Worm (Caenorhabditis elegans) whole organism, L1 larva: Measurements from ENCODE around the gene nhr-164.
"Not testable (repeated sequence)": the region's sequence is repeated elsewhere in the genome, so short reads cannot be mapped to it uniquely, and the experiment has no call there.

Source experiments
- C04F5.9 ChIP-seq: sonication (generic microtip); optimal IDR thresholded peaks from 2 replicates; lab custom pipeline; 2016; ENCODE audit warnings: missing genetic modification characterization, missing compliant biosample characterization
- C34B4.2 ChIP-seq: sonication (generic microtip); optimal IDR thresholded peaks from 2 replicates; lab custom pipeline; 2017; ENCODE audit warnings: mild to moderate bottlenecking, missing genetic modification characterization, missing compliant biosample characterization
- aha-1 ChIP-seq: fragments of 150-350 bp; optimal IDR thresholded peaks from 2 replicates; lab custom pipeline; 2014; ENCODE audit warnings: missing biosample characterization, missing genetic modification characterization
- alr-1 ChIP-seq: fragments of 200-800 bp; sonication (Bioruptor generic); optimal IDR thresholded peaks from 2 replicates; lab custom pipeline; 2018; ENCODE audit warnings: borderline replicate concordance, mild to moderate bottlenecking, missing genetic modification characterization, missing compliant biosample characterization
- ceh-63 ChIP-seq: fragments of 200-800 bp; sonication (Bioruptor generic); optimal IDR thresholded peaks from 2 replicates; lab custom pipeline; 2018; ENCODE audit warnings: mild to moderate bottlenecking, missing genetic modification characterization, missing compliant biosample characterization
- efl-3 ChIP-seq: fragments of 200-800 bp; sonication (Bioruptor generic); optimal IDR thresholded peaks from 2 replicates; lab custom pipeline; 2018; ENCODE audit warnings: mild to moderate bottlenecking, missing genetic modification characterization, missing compliant biosample characterization
- elt-2 ChIP-seq: sonication (generic microtip); optimal IDR thresholded peaks from 2 replicates; lab custom pipeline; 2016; ENCODE audit warnings: missing genetic modification characterization, mild to moderate bottlenecking, inconsistent platforms, missing compliant biosample characterization, missing genetic modification reagents
- ets-5 ChIP-seq: fragments of 200-800 bp; sonication (Bioruptor generic); IDR thresholded peaks from 2 replicates; pipeline ENCODE4 v1.3.6; 2022; ENCODE audit warnings: missing genetic modification characterization, missing compliant biosample characterization
- fkh-10 ChIP-seq: sonication (generic microtip); optimal IDR thresholded peaks from 2 replicates; lab custom pipeline; 2017; ENCODE audit warnings: missing biosample characterization, missing genetic modification reagents, missing genetic modification characterization
- hpl-2 ChIP-seq: fragments of 150-350 bp; optimal IDR thresholded peaks from 2 replicates; lab custom pipeline; 2014; ENCODE audit warnings: missing biosample characterization, missing genetic modification reagents, missing genetic modification characterization
- isw-1 ChIP-seq: fragments of 200-800 bp; sonication (Bioruptor generic); IDR thresholded peaks from 2 replicates; pipeline ENCODE4 v1.3.6; 2022; ENCODE audit warnings: missing genetic modification characterization, missing compliant biosample characterization
- lin-13 ChIP-seq: fragments of 150-350 bp; optimal IDR thresholded peaks from 2 replicates; lab custom pipeline; 2014; ENCODE audit warnings: missing biosample characterization, missing genetic modification reagents, missing genetic modification characterization
- lin-35 ChIP-seq, 2 experiments: fragments of 150-350 bp; optimal IDR thresholded peaks; 2 replicates each; lab custom pipeline; 2014; ENCODE audit warnings: missing biosample characterization in 2 of 2, missing genetic modification characterization in 2 of 2, missing genetic modification reagents in 2 of 2
- lir-3 ChIP-seq: sonication (generic microtip); optimal IDR thresholded peaks from 2 replicates; lab custom pipeline; 2016; ENCODE audit warnings: mild to moderate bottlenecking, missing genetic modification characterization, moderate library complexity, missing compliant biosample characterization; ENCODE audit not compliant: poor library complexity
- mab-9 ChIP-seq: fragments of 200-800 bp; sonication (Bioruptor generic); IDR thresholded peaks from 2 replicates; pipeline ENCODE4 v1.3.6; 2022; ENCODE audit warnings: missing genetic modification reagents, missing genetic modification characterization, missing compliant biosample characterization
- mdl-1 ChIP-seq, 2 experiments: fragments of 150-350 bp; optimal IDR thresholded peaks; 2 replicates each; lab custom pipeline; 2014 to 2017; ENCODE audit warnings: missing biosample characterization in 2 of 2, missing genetic modification characterization in 2 of 2, inconsistent platforms in 1 of 2
- nhr-12 ChIP-seq: sonication (generic microtip); optimal IDR thresholded peaks from 2 replicates; lab custom pipeline; 2017; ENCODE audit warnings: missing biosample characterization, missing genetic modification characterization
- nhr-237 ChIP-seq: fragments of 150-350 bp; optimal IDR thresholded peaks from 2 replicates; lab custom pipeline; 2014; ENCODE audit warnings: missing biosample characterization, missing genetic modification characterization
- nhr-28 ChIP-seq: fragments of 150-350 bp; optimal IDR thresholded peaks from 2 replicates; lab custom pipeline; 2014; ENCODE audit warnings: missing biosample characterization, missing genetic modification characterization
- nhr-84 ChIP-seq: sonication (generic microtip); optimal IDR thresholded peaks from 2 replicates; lab custom pipeline; 2017; ENCODE audit warnings: missing biosample characterization, missing genetic modification characterization
- nhr-85 ChIP-seq: sonication (generic microtip); peaks from one replicate; lab custom pipeline; 2016; ENCODE audit warnings: missing genetic modification characterization, inconsistent platforms, missing compliant biosample characterization
- nhr-90 ChIP-seq: sonication (generic microtip); optimal IDR thresholded peaks from 2 replicates; lab custom pipeline; 2016; ENCODE audit warnings: mild to moderate bottlenecking, missing genetic modification characterization, missing compliant biosample characterization; ENCODE audit not compliant: poor library complexity
- snpc-4 ChIP-seq: fragments of 150-350 bp; optimal IDR thresholded peaks from 2 replicates; lab custom pipeline; 2014; ENCODE audit warnings: missing biosample characterization, missing genetic modification characterization
- sox-4 ChIP-seq: sonication (generic microtip); optimal IDR thresholded peaks from 2 replicates; lab custom pipeline; 2016; ENCODE audit warnings: missing genetic modification characterization, missing compliant biosample characterization
- sptf-1 ChIP-seq: fragments of 150-350 bp; optimal IDR thresholded peaks from 2 replicates; lab custom pipeline; 2014; ENCODE audit warnings: missing biosample characterization, missing genetic modification characterization
- sup-37 ChIP-seq: fragments of 200-800 bp; sonication (Bioruptor generic); optimal IDR thresholded peaks from 2 replicates; lab custom pipeline; 2018; ENCODE audit warnings: mild to moderate bottlenecking, missing genetic modification characterization, missing compliant biosample characterization
- swsn-7 ChIP-seq: sonication (generic microtip); optimal IDR thresholded peaks from 2 replicates; lab custom pipeline; 2016; ENCODE audit warnings: missing genetic modification characterization, missing compliant biosample characterization
- tbx-2 ChIP-seq: sonication (generic microtip); optimal IDR thresholded peaks from 2 replicates; lab custom pipeline; 2016; ENCODE audit warnings: missing genetic modification characterization, missing compliant biosample characterization
- tlp-1 ChIP-seq: fragments of 150-350 bp; optimal IDR thresholded peaks from 2 replicates; lab custom pipeline; 2014; ENCODE audit warnings: missing biosample characterization, missing genetic modification characterization
- unc-30 ChIP-seq: sonication (generic microtip); optimal IDR thresholded peaks from 2 replicates; lab custom pipeline; 2017; ENCODE audit warnings: missing biosample characterization, missing genetic modification characterization
- zag-1 ChIP-seq: fragments of 150-350 bp; optimal IDR thresholded peaks from 2 replicates; lab custom pipeline; 2014; ENCODE audit warnings: missing biosample characterization, missing genetic modification characterization
- zip-4 ChIP-seq: fragments of 200-800 bp; sonication (Bioruptor generic); optimal IDR thresholded peaks from 2 replicates; lab custom pipeline; 2018; ENCODE audit warnings: mild to moderate bottlenecking, missing genetic modification characterization, moderate library complexity, missing compliant biosample characterization
- ztf-4 ChIP-seq: fragments of 150-350 bp; optimal IDR thresholded peaks from 2 replicates; lab custom pipeline; 2014; ENCODE audit warnings: missing biosample characterization, missing genetic modification characterization

Gene nhr-164

ce11 chrV:15223668-15224067 lies 11.9 kb downstream of the nhr-164 start, which contains the start of gene srw-24:
Gene srw-24, plus strand, starts transcription at chrV:15223968.
- TF ChIP-seq lin-35 (GFP tag; optimal IDR thresholded peaks at IDR 0.05; lab: Kevin White, UChicago) = no peak

DNA sequence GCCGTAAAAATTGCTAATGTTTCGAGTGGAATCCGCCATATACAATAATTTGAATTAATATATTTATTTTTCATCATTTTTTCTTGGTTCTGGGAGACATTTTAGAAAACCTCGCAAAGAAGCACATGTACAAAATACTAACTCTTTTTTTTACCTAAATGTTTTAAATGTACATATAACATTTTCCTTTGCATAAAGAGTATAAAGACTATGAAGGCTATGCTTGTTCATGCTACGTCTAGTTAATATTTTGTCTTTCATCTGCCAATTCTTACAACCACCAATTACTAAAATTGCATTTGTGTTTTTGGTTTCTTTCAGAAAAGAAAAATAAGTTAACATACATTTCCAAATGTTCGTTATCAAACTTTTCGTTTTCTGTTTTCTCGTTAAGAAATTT lies 14.2 kb downstream of the nhr-164 start, which contains the start of gene irld-25:
irld-25 (plus strand) TSS at position 301 of the 400 bp plus-strand sequence.
- no peak for TF ChIP-seq nhr-12
- no peak for TF ChIP-seq sox-4 (tag; lab: Kevin White, UChicago)
- no peak for TF ChIP-seq isw-1 (GFP tag; lab: Robert Waterston, UW)
- no peak for TF ChIP-seq sup-37 (GFP tag; lab: Kevin White, UChicago)
- TF ChIP-seq C34B4.2 = no peak
- TF ChIP-seq nhr-90 (tag; lab: Kevin White, UChicago) = no peak
- no peak for TF ChIP-seq tbx-2 (tag; lab: Kevin White, UChicago)
- TF ChIP-seq nhr-28 (tag; lab: Kevin White, UChicago) = no peak
- TF ChIP-seq elt-2 (tag; lab: Kevin White, UChicago) = no peak
- no peak for TF ChIP-seq lin-13 (GFP tag; lab: Kevin White, UChicago)
- TF ChIP-seq unc-30 (tag; lab: Kevin White, UChicago) = no peak
- no peak for TF ChIP-seq nhr-85 (tag; lab: Kevin White, UChicago)
- no peak for TF ChIP-seq efl-3 (GFP tag; lab: Kevin White, UChicago)
- no peak for TF ChIP-seq ztf-4 (tag; lab: Kevin White, UChicago)
- TF ChIP-seq mdl-1 (tag; optimal IDR thresholded peaks at IDR 0.05; lab: Kevin White, UChicago) = no peak
- no peak for TF ChIP-seq swsn-7 (tag; lab: Kevin White, UChicago)
- TF ChIP-seq aha-1 (tag; lab: Kevin White, UChicago) = no peak

DNA sequence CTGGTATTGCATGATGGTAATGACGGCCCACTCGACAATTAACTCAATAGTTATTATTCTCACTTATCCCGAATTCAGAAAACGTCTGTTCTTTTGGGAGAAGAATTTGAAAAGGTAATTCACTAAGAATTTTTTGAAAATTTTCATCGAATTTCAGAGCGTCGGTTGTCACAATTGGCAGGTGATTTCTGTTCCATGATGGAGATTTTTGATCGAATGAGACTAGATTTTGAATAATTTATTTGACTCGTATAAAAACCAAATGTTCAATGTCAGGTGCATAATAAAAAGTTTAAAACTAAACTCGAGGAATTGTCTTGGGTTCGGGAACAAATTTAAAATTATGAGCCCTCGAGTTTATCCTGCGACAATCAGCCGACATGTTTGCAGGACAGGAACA lies 18.9 kb downstream of the nhr-164 start, which contains the start of gene sri-25:
sri-25 (plus strand) TSS at position 301 of the 400 bp plus-strand sequence.
- no peak for TF ChIP-seq snpc-4 (tag; lab: Kevin White, UChicago)
- no peak for TF ChIP-seq tbx-2 (tag; lab: Kevin White, UChicago)
- no peak for TF ChIP-seq tlp-1 (tag; lab: Kevin White, UChicago)
- no peak for TF ChIP-seq nhr-237 (tag; lab: Kevin White, UChicago)
- no peak for TF ChIP-seq nhr-84 (tag; lab: Kevin White, UChicago)
- TF ChIP-seq swsn-7 (tag; lab: Kevin White, UChicago) = no peak
- TF ChIP-seq mab-9 (GFP tag; lab: Robert Waterston, UW) = no peak
- no peak for TF ChIP-seq C04F5.9 (tag; lab: Kevin White, UChicago)
- no peak for TF ChIP-seq zag-1 (tag; lab: Kevin White, UChicago)
- TF ChIP-seq hpl-2 (GFP tag; lab: Kevin White, UChicago) = no peak
- no peak for TF ChIP-seq ets-5 (GFP tag; lab: Robert Waterston, UW)

DNA sequence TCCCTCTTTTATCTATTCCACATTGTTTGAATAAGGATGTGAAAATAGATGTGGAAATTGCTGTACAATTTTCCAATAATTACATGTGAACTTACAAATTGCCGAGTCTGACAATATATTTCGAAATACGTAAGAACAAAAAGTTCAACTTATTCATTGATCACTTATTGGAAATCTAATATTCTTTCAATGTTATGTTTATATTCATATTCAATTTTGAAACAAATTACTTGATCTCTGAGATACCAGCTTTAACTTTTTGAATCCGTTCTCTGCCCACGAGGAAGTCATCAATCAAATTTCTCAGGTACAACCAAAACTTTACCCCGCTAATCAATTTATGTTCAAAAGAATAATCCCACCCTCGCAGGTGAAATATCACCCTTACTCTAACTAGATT lies 20.4 kb downstream of the nhr-164 start, which contains the start of gene sri-26:
sri-26 (plus strand) TSS at position 301 of the 400 bp plus-strand sequence.
- TF ChIP-seq tlp-1 (tag; lab: Kevin White, UChicago); zip-4; ceh-63: not testable (repeated sequence)
- TF ChIP-seq, all 84 proteins: peak for 0; not testable (repeated sequence) for 84

ce11 chrV:15211869-15212268 lies 23.7 kb downstream of the nhr-164 start, which contains the start of gene sri-24:
Gene sri-24, plus strand, starts transcription at chrV:15212169.
- TF ChIP-seq nhr-12; fkh-10 (GFP tag; lab: Kevin White, UChicago); alr-1: not testable (repeated sequence)

DNA sequence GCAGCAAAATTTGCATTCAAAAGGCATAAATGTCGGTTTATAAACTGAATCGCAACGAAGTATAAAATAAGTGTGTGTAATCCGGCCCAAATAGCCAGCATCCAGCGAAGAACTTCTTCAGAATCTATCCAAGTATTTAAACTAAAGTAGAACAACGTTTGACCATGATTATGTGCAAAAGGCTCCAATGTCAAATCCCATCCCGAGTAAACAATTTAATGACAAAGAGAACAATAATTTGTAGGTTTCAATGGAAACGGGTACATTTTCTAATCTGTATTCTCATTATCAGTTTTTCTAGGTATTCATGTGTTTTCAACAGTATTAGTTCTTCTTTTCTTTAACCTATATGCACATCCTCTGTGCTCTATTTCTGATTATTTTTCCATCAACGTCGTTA lies 27.9 kb downstream of the nhr-164 start, which contains the start of gene C41G6.12:
C41G6.12 (minus strand) TSS at position 101 of the 400 bp plus-strand sequence.
- not testable (repeated sequence) for TF ChIP-seq sptf-1; efl-3 (GFP tag; lab: Kevin White, UChicago); lir-3
- TF ChIP-seq, all 84 proteins: peak for 0; not testable (repeated sequence) for 84
